Fruit fly (Drosophila melanogaster): ENCODE measurements around the gene Sap-r.

- TF ChIP-seq MBD-R2 (GFP tag; IDR thresholded peaks at IDR 0.05) = no peak
- TF ChIP-seq fd3F (GFP tag; optimal IDR thresholded peaks at IDR 0.05) = no peak
- TF ChIP-seq CG16813 (GFP tag; IDR thresholded peaks at IDR 0.05; ENCODE audit: partially characterized antibody) = no peak
- no peak for TF ChIP-seq CG17186 (GFP tag; optimal IDR thresholded peaks at IDR 0.05)
- no peak for TF ChIP-seq CG14860 (GFP tag; IDR thresholded peaks at IDR 0.05; ENCODE audit: partially characterized antibody)
- TF ChIP-seq fru (optimal IDR thresholded peaks at IDR 0.05) = no peak
- no peak for TF ChIP-seq CG18764 (GFP tag; optimal IDR thresholded peaks at IDR 0.05)
- no peak for TF ChIP-seq CG10565 (GFP tag; optimal IDR thresholded peaks at IDR 0.05)
These were observed 48.1 kb upstream of the Sap-r start, which contains the start of gene CG15550 for dm6 chr3R:30937002-30937401.
